Fruit fly (Drosophila melanogaster) whole organism, embryonic: ENCODE data around the gene CG32073.

ENCODE experiments used
- CG10209 ChIP-seq: fragments of 200-800 bp; sonication (Bioruptor generic); optimal IDR thresholded peaks from 3 replicates; lab custom pipeline; 2017; ENCODE audit warnings: missing biosample characterization, mild to moderate bottlenecking, missing genetic modification characterization, missing genetic modification reagents
- CG11560 ChIP-seq: fragments of 200-800 bp; sonication (Bioruptor generic); IDR thresholded peaks from 3 replicates; pipeline ENCODE4 v1.3.6; 2022; ENCODE audit warnings: missing biosample characterization, missing genetic modification characterization
- CG14667 ChIP-seq: fragments of 200-800 bp; sonication (Bioruptor generic); IDR thresholded peaks from 2 replicates; pipeline ENCODE4 v1.3.6; 2022; ENCODE audit warnings: missing biosample characterization, missing genetic modification characterization
- CG15601 ChIP-seq: fragments of 200-800 bp; sonication (Bioruptor generic); optimal IDR thresholded peaks from 3 replicates; lab custom pipeline; 2019; ENCODE audit warnings: missing biosample characterization, mild to moderate bottlenecking, missing genetic modification characterization, moderate library complexity
- CG1602 ChIP-seq: fragments of 200-800 bp; sonication (Bioruptor generic); optimal IDR thresholded peaks from 3 replicates; lab custom pipeline; 2016; ENCODE audit warnings: missing biosample characterization, missing genetic modification characterization
- CG17612 ChIP-seq: fragments of 200-800 bp; sonication (Bioruptor generic); IDR thresholded peaks from 2 replicates; pipeline ENCODE4 v1.3.6; 2022; ENCODE audit warnings: missing biosample characterization, missing genetic modification characterization
- CG17802 ChIP-seq: fragments of 200-800 bp; sonication (Bioruptor generic); optimal IDR thresholded peaks from 2 replicates; lab custom pipeline; 2018; ENCODE audit warnings: missing biosample characterization, mild to moderate bottlenecking, missing genetic modification characterization, moderate library complexity
- CG2712 ChIP-seq: fragments of 200-800 bp; optimal IDR thresholded peaks from 3 replicates; lab custom pipeline; 2019; ENCODE audit warnings: missing biosample characterization, mild to moderate bottlenecking, missing genetic modification characterization, moderate library complexity
- CG30403 ChIP-seq: fragments of 200-800 bp; sonication (Bioruptor generic); optimal IDR thresholded peaks from 3 replicates; lab custom pipeline; 2016; ENCODE audit warnings: missing biosample characterization, missing genetic modification characterization
- CG4328 ChIP-seq: fragments of 200-800 bp; sonication (Bioruptor generic); optimal IDR thresholded peaks from 3 replicates; lab custom pipeline; 2017; ENCODE audit warnings: missing biosample characterization, missing genetic modification reagents, missing genetic modification characterization
- CG5953 ChIP-seq: fragments of 200-800 bp; sonication (Bioruptor generic); IDR thresholded peaks from 2 replicates; pipeline ENCODE4 v1.3.6; 2022; ENCODE audit warnings: missing biosample characterization, missing genetic modification characterization
- CG6683 ChIP-seq: fragments of 200-800 bp; sonication (Bioruptor generic); optimal IDR thresholded peaks from 2 replicates; lab custom pipeline; 2017; ENCODE audit warnings: missing biosample characterization, mild to moderate bottlenecking, missing genetic modification characterization, missing genetic modification reagents
- CG6791 ChIP-seq: fragments of 200-800 bp; sonication (Bioruptor generic); IDR thresholded peaks from 3 replicates; pipeline ENCODE4 v1.3.6; 2022; ENCODE audit warnings: missing biosample characterization, missing genetic modification characterization; ENCODE audit not compliant: partially characterized antibody
- CG7839 ChIP-seq: fragments of 200-800 bp; sonication (Bioruptor generic); optimal IDR thresholded peaks from 3 replicates; lab custom pipeline; 2018; ENCODE audit warnings: missing biosample characterization, mild to moderate bottlenecking, missing genetic modification characterization, moderate library complexity
- CG7987 ChIP-seq: fragments of 200-800 bp; sonication (Bioruptor generic); optimal IDR thresholded peaks from 2 replicates; lab custom pipeline; 2018; ENCODE audit warnings: missing biosample characterization, mild to moderate bottlenecking, missing genetic modification characterization, moderate library complexity
- CG8281 ChIP-seq: fragments of 200-800 bp; sonication (Bioruptor generic); optimal IDR thresholded peaks from 2 replicates; lab custom pipeline; 2018; ENCODE audit warnings: missing biosample characterization, mild to moderate bottlenecking, missing genetic modification characterization, moderate library complexity
- CG9727 ChIP-seq: fragments of 200-800 bp; sonication (Bioruptor generic); optimal IDR thresholded peaks from 3 replicates; lab custom pipeline; 2017; ENCODE audit warnings: missing biosample characterization, mild to moderate bottlenecking, missing genetic modification characterization
- CkIIα-i1 ChIP-seq: fragments of 200-800 bp; sonication (Bioruptor generic); IDR thresholded peaks from 2 replicates; pipeline ENCODE4 v1.3.6; 2022; ENCODE audit warnings: missing biosample characterization, missing genetic modification characterization
- Drgx ChIP-seq: fragments of 200-800 bp; sonication (Bioruptor generic); IDR thresholded peaks from 2 replicates; pipeline ENCODE4 v1.3.6; 2022; ENCODE audit warnings: missing biosample characterization, missing genetic modification characterization
- Fer1 ChIP-seq: fragments of 200-800 bp; sonication (Bioruptor generic); optimal IDR thresholded peaks from 2 replicates; lab custom pipeline; 2017; ENCODE audit warnings: missing biosample characterization, mild to moderate bottlenecking, missing genetic modification characterization
- Gsc ChIP-seq: fragments of 200-800 bp; sonication (Bioruptor generic); IDR thresholded peaks from 2 replicates; pipeline ENCODE4 v1.3.6; 2022; ENCODE audit warnings: missing biosample characterization, missing genetic modification characterization
- MBD-R2 ChIP-seq: fragments of 200-800 bp; sonication (Bioruptor generic); IDR thresholded peaks from 2 replicates; pipeline ENCODE4 v1.3.6; 2022; ENCODE audit warnings: missing biosample characterization, missing genetic modification characterization
- Poxn ChIP-seq: fragments of 200-800 bp; sonication (Bioruptor generic); IDR thresholded peaks from 2 replicates; pipeline ENCODE4 v1.3.6; 2022; ENCODE audit warnings: missing biosample characterization, missing genetic modification characterization
- Rx ChIP-seq: fragments of 200-800 bp; sonication (Bioruptor generic); IDR thresholded peaks from 2 replicates; pipeline ENCODE4 v1.3.6; 2022; ENCODE audit warnings: missing biosample characterization, missing genetic modification characterization
- Scr ChIP-seq: fragments of 200-800 bp; sonication (Bioruptor generic); IDR thresholded peaks from 2 replicates; pipeline ENCODE4 v1.3.6; 2022; ENCODE audit warnings: missing biosample characterization, missing genetic modification characterization; ENCODE audit not compliant: partially characterized antibody
- Usf ChIP-seq: fragments of 200-800 bp; sonication (Bioruptor generic); optimal IDR thresholded peaks from 2 replicates; lab custom pipeline; 2017; ENCODE audit warnings: missing genotype, missing biosample characterization, missing genetic modification characterization
- aop ChIP-seq: fragments of 200-800 bp; sonication (Bioruptor generic); IDR thresholded peaks from 2 replicates; pipeline ENCODE4 v1.3.6; 2022; ENCODE audit warnings: missing biosample characterization, missing genetic modification characterization
- bcd ChIP-seq: fragments of 200-800 bp; sonication (Bioruptor generic); optimal IDR thresholded peaks from 2 replicates; lab custom pipeline; 2017; ENCODE audit warnings: missing biosample characterization, mild to moderate bottlenecking, missing genetic modification characterization
- cg ChIP-seq: fragments of 200-800 bp; sonication (Bioruptor generic); optimal IDR thresholded peaks from 3 replicates; lab custom pipeline; 2019; ENCODE audit warnings: missing biosample characterization, mild to moderate bottlenecking, missing genetic modification characterization, moderate library complexity
- danr ChIP-seq: fragments of 200-800 bp; sonication (Bioruptor generic); IDR thresholded peaks from 2 replicates; pipeline ENCODE4 v1.3.6; 2022; ENCODE audit warnings: missing biosample characterization, missing genetic modification characterization
- dpn ChIP-seq, 2 experiments: fragments of 200-800 bp; sonication (Bioruptor generic); optimal IDR thresholded peaks; 3 replicates each; lab custom pipeline; 2016; ENCODE audit warnings: missing biosample characterization in 2 of 2, missing genetic modification characterization in 2 of 2
- eve ChIP-seq, 2 experiments: fragments of >200 bp; optimal IDR thresholded peaks; 2 replicates each; lab custom pipeline; 2017; ENCODE audit warnings: missing biosample characterization in 2 of 2, missing genetic modification characterization in 2 of 2
- ewg ChIP-seq: fragments of 200-800 bp; sonication (Bioruptor generic); optimal IDR thresholded peaks from 3 replicates; lab custom pipeline; 2017; ENCODE audit warnings: mild to moderate bottlenecking, missing biosample characterization, missing genetic modification reagents, missing genetic modification characterization
- fru ChIP-seq: fragments of >200 bp; optimal IDR thresholded peaks from 2 replicates; lab custom pipeline; 2017
- hth ChIP-seq: fragments of >200 bp; optimal IDR thresholded peaks from 2 replicates; lab custom pipeline; 2017; ENCODE audit warnings: inconsistent platforms
- inv ChIP-seq: fragments of 200-800 bp; sonication (Bioruptor generic); IDR thresholded peaks from 2 replicates; pipeline ENCODE4 v1.3.6; 2022; ENCODE audit warnings: missing biosample characterization, missing genetic modification characterization; ENCODE audit not compliant: partially characterized antibody
- knrl ChIP-seq: fragments of 200-800 bp; sonication (Bioruptor generic); IDR thresholded peaks from 3 replicates; pipeline ENCODE4 v1.3.6; 2022; ENCODE audit warnings: missing biosample characterization, missing genetic modification characterization; ENCODE audit not compliant: partially characterized antibody
- nom ChIP-seq: fragments of 200-800 bp; sonication (Bioruptor generic); optimal IDR thresholded peaks from 2 replicates; lab custom pipeline; 2017; ENCODE audit warnings: missing biosample characterization, missing genetic modification characterization, mild to moderate bottlenecking, moderate library complexity, missing genetic modification reagents
- oc ChIP-seq: fragments of 200-800 bp; sonication (Bioruptor generic); optimal IDR thresholded peaks from 2 replicates; lab custom pipeline; 2018; ENCODE audit warnings: missing biosample characterization, mild to moderate bottlenecking, missing genetic modification characterization, moderate library complexity
- onecut ChIP-seq: fragments of 200-800 bp; sonication (Bioruptor generic); IDR thresholded peaks from 2 replicates; pipeline ENCODE4 v1.3.6; 2022; ENCODE audit warnings: missing biosample characterization, missing genetic modification characterization
- org-1 ChIP-seq: fragments of 200-800 bp; sonication (Bioruptor generic); optimal IDR thresholded peaks from 2 replicates; lab custom pipeline; 2017; ENCODE audit warnings: missing biosample characterization, missing genetic modification characterization
- pan ChIP-seq, 4 experiments: fragments of >200 bp in 3 of 4; fragments of 200-800 bp in 1 of 4; sonication (Bioruptor generic) in 1 of 4; optimal IDR thresholded peaks in 3 of 4; IDR thresholded peaks in 1 of 4; 2 replicates each; pipeline versions ENCODE4 v1.3.6 to Lab custom; 2017 to 2022; ENCODE audit warnings: missing biosample characterization in 2 of 4, missing genetic modification characterization in 2 of 4, mixed read lengths in 1 of 4
- repo ChIP-seq: fragments of 200-800 bp; sonication (Bioruptor generic); optimal IDR thresholded peaks from 2 replicates; lab custom pipeline; 2016; ENCODE audit warnings: missing biosample characterization, missing genetic modification characterization
- sima ChIP-seq: fragments of 200-800 bp; sonication (Bioruptor generic); optimal IDR thresholded peaks from 2 replicates; lab custom pipeline; 2016; ENCODE audit warnings: missing biosample characterization, missing genetic modification characterization
- tin ChIP-seq: fragments of 200-800 bp; sonication (Bioruptor generic); optimal IDR thresholded peaks from 3 replicates; lab custom pipeline; 2016; ENCODE audit warnings: missing biosample characterization, missing genetic modification characterization
- tio ChIP-seq: fragments of 200-800 bp; sonication (Bioruptor generic); optimal IDR thresholded peaks from 2 replicates; lab custom pipeline; 2017; ENCODE audit warnings: missing biosample characterization, missing genetic modification characterization, inconsistent platforms
- toy ChIP-seq: fragments of 200-800 bp; sonication (Bioruptor generic); IDR thresholded peaks from 2 replicates; pipeline ENCODE4 v1.3.6; 2022; ENCODE audit warnings: missing biosample characterization, missing genetic modification characterization
- vvl ChIP-seq: fragments of 200-800 bp; sonication (Bioruptor generic); IDR thresholded peaks from 2 replicates; pipeline ENCODE4 v1.3.6; 2022; ENCODE audit warnings: missing biosample characterization, missing genetic modification characterization

Gene CG32073

dm6 chr3L:11113198-11114197 is 6.1 kb upstream of the CG32073 start, which contains the start of gene Sod1 (continued):
- TF ChIP-seq Drgx (GFP tag; lab: Robert Waterston, UW), result 0 out of 2 replicates have a peak, but pooled peaks have one; percentile 19
- peak; percentile 12; the same call in 1 of the 3 replicates for TF ChIP-seq knrl (GFP tag; lab: Robert Waterston, UW)
- TF ChIP-seq cg (GFP tag; lab: Kevin White, UChicago), result peak; percentile 30
- no peak for TF ChIP-seq Usf (GFP tag; lab: Kevin White, UChicago)
- no peak for TF ChIP-seq pan (optimal IDR thresholded peaks at IDR 0.05; lab: Kevin White, UChicago)
- no peak for TF ChIP-seq pan (GFP tag; optimal IDR thresholded peaks at IDR 0.05 in 1 of 2, IDR thresholded peaks at IDR 0.05 in 1 of 2)
- no peak for TF ChIP-seq CG15601 (tag; lab: Kevin White, UChicago)
- no peak for TF ChIP-seq dpn (GFP tag; optimal IDR thresholded peaks at IDR 0.05; lab: Kevin White, UChicago)
- no peak for TF ChIP-seq fru (lab: Kevin White, UChicago)
- 0 out of 2 replicates have a peak, but pooled peaks have one; percentile 41 for TF ChIP-seq vvl
- peak; percentile 41; the same call in 1 of the 2 replicates for TF ChIP-seq MBD-R2 (GFP tag; lab: Robert Waterston, UW)
- TF ChIP-seq CG11560 (tag; lab: Robert Waterston, UW), result no peak
- TF ChIP-seq CG7839, result no peak
- no peak for TF ChIP-seq CG5953 (GFP tag; lab: Robert Waterston, UW)
- no peak for TF ChIP-seq hth
- TF ChIP-seq CG17802 (tag; lab: Kevin White, UChicago), result peak; percentile 89
- no peak for TF ChIP-seq CG4328 (GFP tag; lab: Kevin White, UChicago)
- no peak for TF ChIP-seq ewg
- TF ChIP-seq danr, result no peak
- no peak for TF ChIP-seq CG14667 (GFP tag; lab: Robert Waterston, UW)
- no peak for TF ChIP-seq CG7987 (GFP tag; lab: Kevin White, UChicago)
- TF ChIP-seq oc, result no peak
- TF ChIP-seq CG1602 (GFP tag; lab: Kevin White, UChicago), result no peak
- no peak for TF ChIP-seq toy (GFP tag; lab: Robert Waterston, UW)
- no peak for TF ChIP-seq CG30403 (GFP tag; lab: Kevin White, UChicago)
- TF ChIP-seq onecut, result no peak
- no peak for TF ChIP-seq CG2712
- peak; percentile 1 for TF ChIP-seq Fer1 (GFP tag; lab: Kevin White, UChicago)
- TF ChIP-seq eve (GFP tag; optimal IDR thresholded peaks at IDR 0.05; lab: Kevin White, UChicago), result no peak
- TF ChIP-seq aop (GFP tag; lab: Robert Waterston, UW), result no peak
- no peak for TF ChIP-seq inv
- TF ChIP-seq nom (GFP tag; lab: Kevin White, UChicago), result peak; percentile 98
- no peak for TF ChIP-seq org-1
- no peak for TF ChIP-seq tio (GFP tag; lab: Kevin White, UChicago)
- no peak for TF ChIP-seq CG6683 (GFP tag; lab: Kevin White, UChicago)
- TF ChIP-seq CG10209 (GFP tag; lab: Kevin White, UChicago), result no peak
- TF ChIP-seq tin (GFP tag; lab: Kevin White, UChicago), result no peak
- TF ChIP-seq CG6791, result no peak
- 0 out of 2 replicates have a peak, but pooled peaks have one; percentile 33 for TF ChIP-seq Scr (GFP tag; lab: Robert Waterston, UW)
- no peak for TF ChIP-seq repo (GFP tag; lab: Kevin White, UChicago)
- peak; percentile 5 for TF ChIP-seq CG9727
- TF ChIP-seq CG8281, result no peak
- TF ChIP-seq sima (GFP tag; lab: Kevin White, UChicago), result no peak
- TF ChIP-seq CG17612, result no peak
- no peak for TF ChIP-seq Poxn (GFP tag; lab: Robert Waterston, UW)
- no peak for TF ChIP-seq bcd (GFP tag; lab: Kevin White, UChicago)
- no peak for TF ChIP-seq Gsc
- TF ChIP-seq Rx (GFP tag; lab: Robert Waterston, UW), result no peak
- no peak for TF ChIP-seq CkIIα-i1 (GFP tag; lab: Robert Waterston, UW)
